Fruit fly (Drosophila melanogaster) S2 (cell line): Measurements from ENCODE around the gene CG44290.

Experiments
- CG8478 ChIP-seq: fragments of >200 bp; optimal IDR thresholded peaks from 2 replicates; lab custom pipeline; 2018
- CTCF ChIP-seq, 2 experiments: fragments of >200 bp; optimal IDR thresholded peaks; 2 replicates each; lab custom pipeline; 2018

DNA sequence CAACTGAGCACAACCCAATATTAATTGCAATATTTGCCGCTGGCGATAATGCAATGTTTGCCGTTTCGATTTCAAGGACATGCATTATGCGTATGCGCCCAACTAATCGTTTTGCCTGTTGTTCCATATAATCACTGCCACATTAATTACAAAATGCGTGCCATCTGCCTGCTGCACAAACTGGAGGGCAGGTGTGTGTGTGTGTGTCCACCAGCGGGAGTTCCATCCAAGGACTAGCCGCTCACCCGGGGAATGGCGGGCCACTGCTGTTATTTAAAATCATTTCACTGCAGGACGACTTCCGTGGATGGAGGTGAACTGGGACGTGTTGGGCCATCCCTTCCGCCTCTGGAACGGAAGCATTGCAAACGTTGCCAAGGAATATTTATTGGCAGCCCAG is 4.6 kb upstream of the CG44290 start:
- TF ChIP-seq CG8478 (lab: Kevin White, UChicago): no peak
- TF ChIP-seq CTCF (optimal IDR thresholded peaks at IDR 0.05; lab: Kevin White, UChicago): no peak
